Worm (Caenorhabditis elegans): Measurements from ENCODE around the gene srv-29.

srv-29 gene

DNA sequence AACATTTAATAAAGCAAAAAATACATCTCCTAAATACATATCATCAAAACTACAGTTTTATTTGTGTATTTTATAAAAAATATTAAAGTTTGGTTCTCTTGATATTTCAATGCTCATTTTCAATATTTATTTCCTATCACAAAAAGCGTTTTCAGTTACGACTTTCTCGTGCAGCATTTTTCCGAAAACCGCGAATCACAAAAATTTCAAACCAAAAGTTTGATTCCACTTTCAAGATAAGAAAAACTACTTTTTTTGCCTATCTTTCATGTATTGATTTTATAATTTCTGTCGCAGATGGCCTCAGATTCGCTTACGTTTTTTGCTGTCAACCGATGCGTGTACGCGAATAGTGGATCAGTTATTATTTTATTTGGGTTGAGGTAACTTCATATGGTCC lies 47.0 kb downstream of the srv-29 start, which contains the start of gene C49A9.4 (continued):
- TF ChIP-seq rbr-2 (tag; optimal IDR thresholded peaks at IDR 0.05) (no peak), nhr-11 (tag; optimal IDR thresholded peaks at IDR 0.05) (no peak), jun-1 (tag; optimal IDR thresholded peaks at IDR 0.05) (no peak), hlh-30 (tag; optimal IDR thresholded peaks at IDR 0.05; ENCODE audit: insufficient read depth) (no peak), mep-1 (tag; optimal IDR thresholded peaks at IDR 0.05) (peak; percentile 6), lin-13 (GFP tag; optimal IDR thresholded peaks at IDR 0.05) (no peak), dmd-6 (GFP tag; IDR thresholded peaks at IDR 0.05) (peak; percentile 42; the same call in 1 of the 2 replicates), arid-1 (GFP tag; conservative IDR thresholded peaks at IDR 0.05) (no peak), daf-8 (GFP tag; IDR thresholded peaks at IDR 0.05) (no peak), fkh-10 (GFP tag; optimal IDR thresholded peaks at IDR 0.05) (no peak), set-16 (GFP tag; IDR thresholded peaks at IDR 0.05) (no peak), F49E8.2 (tag; optimal IDR thresholded peaks at IDR 0.05; ENCODE audit: borderline replicate concordance) (no peak), fos-1 (tag; optimal IDR thresholded peaks at IDR 0.05) (no peak), ceh-44 (GFP tag; IDR thresholded peaks at IDR 0.05) (no peak), egl-43 (GFP tag; IDR thresholded peaks at IDR 0.05) (no peak), ceh-62 (tag; optimal IDR thresholded peaks at IDR 0.05) (no peak), nhr-10 (tag; optimal IDR thresholded peaks at IDR 0.05) (no peak)

DNA sequence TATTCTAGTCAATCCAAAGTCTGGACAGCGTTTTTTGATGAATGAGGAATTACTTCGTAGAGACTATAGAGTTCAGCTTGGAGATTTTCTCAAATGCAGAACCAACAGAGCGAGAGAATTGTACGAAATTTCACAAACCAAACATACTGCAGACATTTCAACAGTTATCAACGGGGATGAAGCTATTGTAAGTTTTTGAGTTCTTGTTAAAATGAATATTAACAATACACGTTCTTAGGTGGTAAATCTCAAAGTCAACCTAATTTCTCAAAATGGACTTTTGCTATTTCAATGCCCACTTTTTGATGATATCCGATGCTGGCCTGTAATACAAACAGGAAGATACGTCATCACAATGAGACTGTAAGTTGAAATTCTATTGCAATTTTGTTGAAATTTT lies 48.9 kb downstream of the srv-29 start:
- TF ChIP-seq pha-4 (GFP tag; IDR thresholded peaks at IDR 0.05) (no peak), pha-4 (tag; optimal IDR thresholded peaks at IDR 0.05) (no peak), aha-1 (tag) (no peak), unc-62 (GFP tag; optimal IDR thresholded peaks at IDR 0.05 in 1 of 2) (peak in 1 of 2 experiments; percentile 94), unc-62 (tag; optimal IDR thresholded peaks at IDR 0.05) (no peak), set-16 (GFP tag; IDR thresholded peaks at IDR 0.05) (no peak), nhr-102 (tag; optimal IDR thresholded peaks at IDR 0.05) (no peak), nhr-111 (GFP tag; optimal IDR thresholded peaks at IDR 0.05) (no peak), nhr-237 (tag; optimal IDR thresholded peaks at IDR 0.05) (no peak), attf-4 (tag; optimal IDR thresholded peaks at IDR 0.05) (no peak)

DNA sequence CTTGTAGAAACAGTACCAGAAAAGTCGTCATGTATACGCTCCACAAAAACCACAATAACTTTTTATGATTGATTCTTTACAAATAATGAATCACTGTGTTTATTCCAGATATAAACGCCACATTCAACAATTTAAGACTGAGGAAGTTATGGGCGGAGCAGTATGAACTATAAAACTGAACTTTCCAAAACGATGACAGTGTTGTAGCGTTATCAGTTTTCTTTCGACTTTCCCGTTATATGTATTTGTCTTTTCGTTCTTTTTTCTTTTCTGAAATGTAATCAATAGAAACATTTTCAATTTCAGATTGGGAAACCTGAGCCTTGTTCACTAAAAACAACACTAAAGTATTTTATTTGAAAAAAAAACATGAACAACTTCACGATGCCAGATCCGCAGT lies 49.3 kb downstream of the srv-29 start, which contains the start of gene C49A9.9:
C49A9.9 (plus strand) TSS at position 307 of the 400 bp plus-strand sequence.
- TF ChIP-seq nhr-28 (tag; optimal IDR thresholded peaks at IDR 0.05) = peak; percentile 58
- no peak for TF ChIP-seq daf-16 (GFP tag; optimal IDR thresholded peaks at IDR 0.05)
- TF ChIP-seq daf-16 (tag; optimal IDR thresholded peaks at IDR 0.05) = peak; percentile 25
- TF ChIP-seq snpc-4 (tag; optimal IDR thresholded peaks at IDR 0.05) = no peak
- TF ChIP-seq hlh-11 (tag; optimal IDR thresholded peaks at IDR 0.05) = peak; percentile 0
- TF ChIP-seq pqm-1 (tag; optimal IDR thresholded peaks at IDR 0.05) = peak; percentile 73
- TF ChIP-seq F37D6.2 (tag; optimal IDR thresholded peaks at IDR 0.05) = no peak
- TF ChIP-seq mep-1 (tag; optimal IDR thresholded peaks at IDR 0.05) = no peak
- no peak for TF ChIP-seq Y5F2A.4 (GFP tag; optimal IDR thresholded peaks at IDR 0.05)
- peak; percentile 1 for TF ChIP-seq dve-1 (tag; optimal IDR thresholded peaks at IDR 0.05; ENCODE audit: insufficient read depth)
- TF ChIP-seq zfp-2 (tag; optimal IDR thresholded peaks at IDR 0.05) = no peak
- TF ChIP-seq dmd-6 (GFP tag; IDR thresholded peaks at IDR 0.05) = peak; percentile 33; the same call in 1 of the 2 replicates
- no peak for TF ChIP-seq egl-43 (GFP tag; IDR thresholded peaks at IDR 0.05)
